Worm (Caenorhabditis elegans) whole organism, late embryonic: ENCODE results near the gene C52A10.3.

ENCODE experiments used
- K02D7.2 ChIP-seq: sonication (generic microtip); optimal IDR thresholded peaks from 2 replicates; lab custom pipeline; 2017; ENCODE audit warnings: mild to moderate bottlenecking, missing genetic modification characterization, missing compliant biosample characterization
- elt-4 ChIP-seq: sonication (generic microtip); optimal IDR thresholded peaks from 2 replicates; lab custom pipeline; 2016; ENCODE audit warnings: missing genetic modification characterization, missing compliant biosample characterization
- ets-4 ChIP-seq: sonication (generic microtip); optimal IDR thresholded peaks from 2 replicates; lab custom pipeline; 2016; ENCODE audit warnings: missing genetic modification characterization, missing compliant biosample characterization
- hlh-15 ChIP-seq: sonication (generic microtip); optimal IDR thresholded peaks from 2 replicates; lab custom pipeline; 2016; ENCODE audit warnings: missing genetic modification characterization, missing compliant biosample characterization
- hlh-30 ChIP-seq: sonication (generic microtip); optimal IDR thresholded peaks from 2 replicates; lab custom pipeline; 2017; ENCODE audit warnings: antibody characterized with exemption, missing genetic modification characterization, missing compliant biosample characterization; ENCODE audit not compliant: insufficient read depth
- hlh-8 ChIP-seq: sonication (generic microtip); optimal IDR thresholded peaks from 2 replicates; lab custom pipeline; 2016; ENCODE audit warnings: missing genotype, missing genetic modification characterization, missing compliant biosample characterization
- nfya-1 ChIP-seq: sonication (generic microtip); optimal IDR thresholded peaks from 2 replicates; lab custom pipeline; 2017; ENCODE audit warnings: missing genetic modification characterization, mild to moderate bottlenecking, missing compliant biosample characterization, antibody characterized with exemption, moderate library complexity
- nhr-11 ChIP-seq: fragments of 150-350 bp; optimal IDR thresholded peaks from 2 replicates; lab custom pipeline; 2014; ENCODE audit warnings: missing biosample characterization, missing genetic modification characterization
- pax-1 ChIP-seq: fragments of 150-350 bp; optimal IDR thresholded peaks from 2 replicates; lab custom pipeline; 2014; ENCODE audit warnings: missing biosample characterization, missing genetic modification characterization

- TF ChIP-seq hlh-15 (tag; lab: Kevin White, UChicago): no peak
- TF ChIP-seq nhr-11 (tag; lab: Kevin White, UChicago): no peak
- no peak for TF ChIP-seq hlh-8 (tag; lab: Kevin White, UChicago)
- TF ChIP-seq ets-4: no peak
- TF ChIP-seq pax-1 (tag; lab: Kevin White, UChicago): no peak
- no peak for TF ChIP-seq elt-4
- no peak for TF ChIP-seq K02D7.2 (tag; lab: Kevin White, UChicago)
- no peak for TF ChIP-seq nfya-1 (tag; lab: Kevin White, UChicago)
- no peak for TF ChIP-seq hlh-30 (tag; lab: Kevin White, UChicago)
Measured at ce11 chrV:5225660-5226059, 13.6 kb downstream of the C52A10.3 start.
